Worm (Caenorhabditis elegans) whole organism, late embryonic: ENCODE results near the gene F17H10.1.

Experiments
- F13H6.1 ChIP-seq: sonication (generic microtip); optimal IDR thresholded peaks from 2 replicates; lab custom pipeline; 2016; ENCODE audit warnings: missing genetic modification characterization, missing compliant biosample characterization
- K02D7.2 ChIP-seq: sonication (generic microtip); optimal IDR thresholded peaks from 2 replicates; lab custom pipeline; 2017; ENCODE audit warnings: mild to moderate bottlenecking, missing genetic modification characterization, missing compliant biosample characterization
- T23F11.4 ChIP-seq: fragments of 200-800 bp; sonication (Bioruptor generic); optimal IDR thresholded peaks from 2 replicates; lab custom pipeline; 2018; ENCODE audit warnings: mild to moderate bottlenecking, missing genetic modification characterization, missing compliant biosample characterization
- ahr-1 ChIP-seq: sonication (generic microtip); optimal IDR thresholded peaks from 2 replicates; lab custom pipeline; 2016; ENCODE audit warnings: missing genetic modification characterization, missing compliant biosample characterization
- ceh-14 ChIP-seq: sonication (generic microtip); optimal IDR thresholded peaks from 2 replicates; lab custom pipeline; 2016; ENCODE audit warnings: missing genotype, missing genetic modification characterization, missing compliant biosample characterization
- ceh-18 ChIP-seq: sonication (generic microtip); optimal IDR thresholded peaks from 2 replicates; lab custom pipeline; 2016; ENCODE audit warnings: missing genetic modification characterization, missing compliant biosample characterization
- ceh-19 ChIP-seq: fragments of 200-800 bp; sonication (Bioruptor generic); optimal IDR thresholded peaks from 2 replicates; lab custom pipeline; 2018; ENCODE audit warnings: mild to moderate bottlenecking, missing genetic modification characterization, missing compliant biosample characterization
- ceh-24 ChIP-seq: sonication (generic microtip); optimal IDR thresholded peaks from 2 replicates; lab custom pipeline; 2016; ENCODE audit warnings: mild to moderate bottlenecking, missing genetic modification characterization, missing compliant biosample characterization
- ceh-31 ChIP-seq: sonication (generic microtip); optimal IDR thresholded peaks from 2 replicates; lab custom pipeline; 2016; ENCODE audit warnings: missing genetic modification characterization, missing compliant biosample characterization
- ceh-48 ChIP-seq: sonication (generic microtip); optimal IDR thresholded peaks from 2 replicates; lab custom pipeline; 2016; ENCODE audit warnings: missing genetic modification characterization, inconsistent platforms, missing compliant biosample characterization
- ceh-9 ChIP-seq: sonication (generic microtip); optimal IDR thresholded peaks from 2 replicates; lab custom pipeline; 2016; ENCODE audit warnings: mild to moderate bottlenecking, missing genetic modification characterization, inconsistent platforms, missing compliant biosample characterization
- che-1 ChIP-seq: sonication (generic microtip); optimal IDR thresholded peaks from 2 replicates; lab custom pipeline; 2016; ENCODE audit warnings: mild to moderate bottlenecking, missing genetic modification characterization, missing compliant biosample characterization
- dve-1 ChIP-seq: sonication (generic microtip); optimal IDR thresholded peaks from 2 replicates; lab custom pipeline; 2017; ENCODE audit warnings: antibody characterized with exemption, mild to moderate bottlenecking, missing genetic modification characterization, missing compliant biosample characterization
- elt-2 ChIP-seq: sonication (generic microtip); optimal IDR thresholded peaks from 2 replicates; lab custom pipeline; 2016; ENCODE audit warnings: missing genetic modification reagents, missing genetic modification characterization, missing compliant biosample characterization
- elt-4 ChIP-seq: sonication (generic microtip); optimal IDR thresholded peaks from 2 replicates; lab custom pipeline; 2016; ENCODE audit warnings: missing genetic modification characterization, missing compliant biosample characterization
- ets-4 ChIP-seq: sonication (generic microtip); optimal IDR thresholded peaks from 2 replicates; lab custom pipeline; 2016; ENCODE audit warnings: missing genetic modification characterization, missing compliant biosample characterization
- eyg-1 ChIP-seq: sonication (generic microtip); optimal IDR thresholded peaks from 2 replicates; lab custom pipeline; 2016; ENCODE audit warnings: missing genotype, missing genetic modification characterization, missing compliant biosample characterization
- fax-1 ChIP-seq: sonication (generic microtip); optimal IDR thresholded peaks from 2 replicates; lab custom pipeline; 2016; ENCODE audit warnings: missing genotype, missing genetic modification characterization, missing compliant biosample characterization
- fkh-6 ChIP-seq: sonication (generic microtip); optimal IDR thresholded peaks from 2 replicates; lab custom pipeline; 2016; ENCODE audit warnings: missing genetic modification characterization, missing compliant biosample characterization
- lin-11 ChIP-seq: fragments of 200-800 bp; sonication (Bioruptor generic); optimal IDR thresholded peaks from 2 replicates; lab custom pipeline; 2018; ENCODE audit warnings: mild to moderate bottlenecking, missing genetic modification characterization, missing compliant biosample characterization
- madf-2 ChIP-seq: sonication (generic microtip); optimal IDR thresholded peaks from 2 replicates; lab custom pipeline; 2017; ENCODE audit warnings: missing genetic modification characterization, missing compliant biosample characterization
- nhr-11 ChIP-seq: fragments of 150-350 bp; optimal IDR thresholded peaks from 2 replicates; lab custom pipeline; 2014; ENCODE audit warnings: missing biosample characterization, missing genetic modification characterization
- nhr-232 ChIP-seq: sonication (generic microtip); optimal IDR thresholded peaks from 2 replicates; lab custom pipeline; 2016; ENCODE audit warnings: missing genetic modification characterization, missing compliant biosample characterization
- pag-3 ChIP-seq: sonication (generic microtip); optimal IDR thresholded peaks from 2 replicates; lab custom pipeline; 2016; ENCODE audit warnings: missing compliant biosample characterization, missing genetic modification characterization, borderline replicate concordance
- pax-1 ChIP-seq: fragments of 150-350 bp; optimal IDR thresholded peaks from 2 replicates; lab custom pipeline; 2014; ENCODE audit warnings: missing biosample characterization, missing genetic modification characterization
- pha-2 ChIP-seq: sonication (generic microtip); optimal IDR thresholded peaks from 2 replicates; lab custom pipeline; 2017; ENCODE audit warnings: mild to moderate bottlenecking, missing genetic modification characterization, missing compliant biosample characterization
- pqm-1 ChIP-seq: sonication (generic microtip); optimal IDR thresholded peaks from 2 replicates; lab custom pipeline; 2016; ENCODE audit warnings: missing genetic modification characterization, missing compliant biosample characterization
- pros-1 ChIP-seq: fragments of 150-350 bp; optimal IDR thresholded peaks from 2 replicates; lab custom pipeline; 2014; ENCODE audit warnings: missing biosample characterization, missing genetic modification reagents, missing genetic modification characterization
- ref-2 ChIP-seq: sonication (generic microtip); optimal IDR thresholded peaks from 2 replicates; lab custom pipeline; 2016; ENCODE audit warnings: missing genetic modification characterization, missing compliant biosample characterization
- rnt-1 ChIP-seq: sonication (generic microtip); optimal IDR thresholded peaks from 2 replicates; lab custom pipeline; 2016; ENCODE audit warnings: missing genetic modification characterization, missing compliant biosample characterization
- sdc-2 ChIP-seq: sonication (generic microtip); optimal IDR thresholded peaks from 2 replicates; lab custom pipeline; 2016; ENCODE audit warnings: missing genotype, missing genetic modification characterization, missing compliant biosample characterization
- sox-2 ChIP-seq: fragments of 200-800 bp; sonication (Bioruptor generic); IDR thresholded peaks from 2 replicates; pipeline ENCODE4 v1.3.6; 2022; ENCODE audit warnings: missing genetic modification reagents, missing genetic modification characterization, missing compliant biosample characterization
- sox-4 ChIP-seq: sonication (generic microtip); optimal IDR thresholded peaks from 2 replicates; lab custom pipeline; 2017; ENCODE audit warnings: mild to moderate bottlenecking, missing genetic modification characterization, inconsistent platforms, missing compliant biosample characterization
- tbx-2 ChIP-seq: sonication (generic microtip); optimal IDR thresholded peaks from 2 replicates; lab custom pipeline; 2016; ENCODE audit warnings: missing genetic modification characterization, missing compliant biosample characterization
- ttx-3 ChIP-seq: sonication (generic microtip); optimal IDR thresholded peaks from 2 replicates; lab custom pipeline; 2016; ENCODE audit warnings: missing genetic modification reagents, missing genetic modification characterization, missing compliant biosample characterization
- unc-3 ChIP-seq, 2 experiments: fragments of 200-800 bp in 1 of 2; sonication (Bioruptor generic) in 1 of 2; sonication (generic microtip) in 1 of 2; conservative IDR thresholded peaks in 1 of 2; optimal IDR thresholded peaks in 1 of 2; 2 replicates each; pipeline versions ENCODE4 v1.3.6 to Lab custom; 2016 to 2022; ENCODE audit warnings: missing compliant biosample characterization in 2 of 2, missing genetic modification characterization in 2 of 2, missing genetic modification reagents in 1 of 2
- zip-5 ChIP-seq: sonication (generic microtip); optimal IDR thresholded peaks from 2 replicates; lab custom pipeline; 2016; ENCODE audit warnings: missing genetic modification characterization, missing compliant biosample characterization

Gene F17H10.1

DNA sequence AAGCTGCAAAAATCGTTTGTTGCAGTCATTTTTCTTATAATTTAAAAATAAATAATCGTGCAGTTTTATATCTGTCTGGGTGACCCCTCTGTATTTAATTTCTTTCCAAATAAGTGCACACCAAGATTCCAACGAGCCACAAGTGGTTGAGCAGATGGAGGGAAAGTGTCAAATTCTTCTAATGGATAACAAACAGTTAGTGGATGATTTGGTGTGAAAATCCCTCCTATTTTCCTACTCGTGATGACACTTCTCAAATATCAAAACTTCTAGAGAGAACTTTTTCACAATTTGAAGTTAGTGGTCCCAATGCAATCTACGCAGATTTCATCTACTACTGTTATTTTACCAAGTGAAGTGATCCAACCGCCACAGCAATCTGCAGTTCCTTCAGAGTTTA is 30.7 kb upstream of the F17H10.1 start, which contains the start of gene ceh-28:
Gene ceh-28, plus strand, starts transcription at position 301 of the 400 bp plus-strand sequence.
- TF ChIP-seq nhr-232 (tag; lab: Kevin White, UChicago) (no peak), fkh-6 (tag; lab: Kevin White, UChicago) (no peak), sdc-2 (no peak), eyg-1 (tag; lab: Kevin White, UChicago) (no peak), K02D7.2 (tag; lab: Kevin White, UChicago) (no peak), ceh-19 (GFP tag; lab: Kevin White, UChicago) (no peak), ref-2 (tag; lab: Kevin White, UChicago) (no peak), pqm-1 (tag; lab: Kevin White, UChicago) (no peak), zip-5 (no peak)

DNA sequence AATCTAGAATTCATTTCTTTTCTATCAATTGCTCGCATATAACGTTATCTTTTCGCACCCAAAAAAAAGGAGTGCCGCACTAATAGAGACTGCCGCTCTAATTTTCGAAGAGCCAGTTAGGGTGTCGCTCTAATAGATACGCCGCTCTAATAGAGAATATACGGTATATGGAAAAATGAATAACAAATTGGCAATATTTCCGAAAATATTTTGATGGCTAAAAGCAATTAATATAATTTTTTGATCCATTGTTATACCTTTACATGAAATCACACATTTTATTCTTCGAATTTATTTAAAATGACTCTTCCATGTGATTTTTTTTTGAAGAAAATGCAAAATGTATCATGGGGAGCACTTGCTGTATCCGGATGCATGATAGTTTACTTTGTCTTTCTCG is 27.2 kb upstream of the F17H10.1 start, which contains the start of gene K03A11.4:
Gene K03A11.4, plus strand, starts transcription at position 301 of the 400 bp plus-strand sequence.
- TF ChIP-seq lin-11 (tag; lab: Kevin White, UChicago): no peak
- TF ChIP-seq tbx-2 (tag; lab: Kevin White, UChicago): no peak
- TF ChIP-seq ttx-3 (tag; lab: Kevin White, UChicago): no peak
- no peak for TF ChIP-seq madf-2 (tag; lab: Kevin White, UChicago)
- TF ChIP-seq F13H6.1 (tag; lab: Kevin White, UChicago): no peak
- TF ChIP-seq ceh-14 (tag; lab: Kevin White, UChicago): no peak
- TF ChIP-seq ahr-1: no peak
- TF ChIP-seq K02D7.2 (tag; lab: Kevin White, UChicago): no peak
- no peak for TF ChIP-seq pros-1
- no peak for TF ChIP-seq ceh-48 (tag; lab: Kevin White, UChicago)
- no peak for TF ChIP-seq ref-2 (tag; lab: Kevin White, UChicago)
- no peak for TF ChIP-seq elt-4 (tag; lab: Kevin White, UChicago)
- TF ChIP-seq pag-3: no peak
- TF ChIP-seq fax-1: no peak
- no peak for TF ChIP-seq pqm-1 (tag; lab: Kevin White, UChicago)
- TF ChIP-seq ets-4 (tag; lab: Kevin White, UChicago): no peak
- TF ChIP-seq sox-2: no peak
- TF ChIP-seq fkh-6 (tag; lab: Kevin White, UChicago): no peak
- no peak for TF ChIP-seq rnt-1 (tag; lab: Kevin White, UChicago)
- no peak for TF ChIP-seq pax-1 (tag; lab: Kevin White, UChicago)

ce11 chrX:13082326-13082725 is 22.7 kb upstream of the F17H10.1 start, which contains the start of gene str-10:
Gene str-10 (plus strand): TSS chrX:13082626.
- no peak for TF ChIP-seq ttx-3 (tag; lab: Kevin White, UChicago)
- no peak for TF ChIP-seq sdc-2
- TF ChIP-seq tbx-2 (tag; lab: Kevin White, UChicago): no peak
- no peak for TF ChIP-seq ceh-18 (tag; lab: Kevin White, UChicago)
- no peak for TF ChIP-seq ceh-24
- no peak for TF ChIP-seq eyg-1 (tag; lab: Kevin White, UChicago)
- no peak for TF ChIP-seq T23F11.4 (GFP tag; lab: Kevin White, UChicago)

ce11 chrX:13084273-13084672 is 20.8 kb upstream of the F17H10.1 start, which contains the start of gene R03G8.1:
Gene R03G8.1 (plus strand): TSS chrX:13084573.
- TF ChIP-seq unc-3 (GFP tag; conservative IDR thresholded peaks at IDR 0.05; lab: Robert Waterston, UW) (no peak), unc-3 (tag; optimal IDR thresholded peaks at IDR 0.05; lab: Kevin White, UChicago) (no peak), nhr-11 (no peak), sox-4 (tag; lab: Kevin White, UChicago) (no peak), zip-5 (no peak), ceh-9 (tag; lab: Kevin White, UChicago) (no peak), ttx-3 (tag; lab: Kevin White, UChicago) (no peak), lin-11 (tag; lab: Kevin White, UChicago) (no peak), elt-2 (no peak), ceh-31 (tag; lab: Kevin White, UChicago) (no peak), fkh-6 (tag; lab: Kevin White, UChicago) (no peak), che-1 (tag; lab: Kevin White, UChicago) (no peak), dve-1 (tag; lab: Kevin White, UChicago) (no peak), pag-3 (no peak), pha-2 (tag; lab: Kevin White, UChicago) (no peak)
- TF ChIP-seq, all 69 proteins: peak for 0
